Worm (Caenorhabditis elegans) whole organism, L4 larva: ENCODE measurements around the gene henn-1.

Experiments used
- F49E8.2 ChIP-seq: sonication (generic microtip); optimal IDR thresholded peaks from 2 replicates; lab custom pipeline; 2016; ENCODE audit warnings: missing compliant biosample characterization, mild to moderate bottlenecking, missing genetic modification characterization, borderline replicate concordance
- daf-12 ChIP-seq: fragments of 150-350 bp; optimal IDR thresholded peaks from 2 replicates; lab custom pipeline; 2014; ENCODE audit warnings: missing biosample characterization, missing genetic modification reagents, missing genetic modification characterization
- egl-27 ChIP-seq: sonication (generic microtip); optimal IDR thresholded peaks from 3 replicates; lab custom pipeline; 2017; ENCODE audit warnings: missing biosample characterization, missing genetic modification reagents, missing genetic modification characterization
- lsy-2 ChIP-seq, 2 experiments: fragments of 150-350 bp in 1 of 2; sonication (generic microtip) in 1 of 2; optimal IDR thresholded peaks; 2 replicates each; lab custom pipeline; 2014 to 2017; ENCODE audit warnings: missing biosample characterization in 2 of 2, missing genetic modification characterization in 2 of 2
- mdl-1 ChIP-seq, 2 experiments: fragments of 150-350 bp in 1 of 2; sonication (generic microtip) in 1 of 2; optimal IDR thresholded peaks; 2 replicates each; lab custom pipeline; 2014 to 2017; ENCODE audit warnings: missing biosample characterization in 2 of 2, missing genetic modification characterization in 2 of 2
- snpc-4 ChIP-seq: fragments of 150-350 bp; optimal IDR thresholded peaks from 2 replicates; lab custom pipeline; 2014; ENCODE audit warnings: missing biosample characterization, missing genetic modification characterization
- unc-39 ChIP-seq: sonication (generic microtip); optimal IDR thresholded peaks from 2 replicates; lab custom pipeline; 2017; ENCODE audit warnings: missing biosample characterization, missing genetic modification characterization

DNA sequence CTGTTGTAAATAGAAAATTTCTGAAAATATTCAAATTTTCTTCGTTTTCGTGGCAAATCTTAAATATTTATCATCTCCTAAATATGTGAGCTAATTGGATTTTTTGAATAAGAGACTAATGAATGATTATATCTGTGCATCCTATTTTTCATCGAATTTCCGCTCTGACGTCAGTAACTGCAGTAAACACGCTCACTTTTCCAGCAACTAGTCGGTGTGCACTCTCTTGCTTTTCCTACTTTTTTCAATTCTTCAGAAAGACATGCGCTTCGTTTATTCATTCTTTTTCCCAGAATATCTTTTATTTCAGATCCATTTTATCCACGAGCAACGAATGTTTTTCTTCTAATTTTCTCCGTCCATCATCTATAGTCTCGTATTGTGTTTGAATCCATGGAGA, 3.0 kb upstream of the henn-1 start:
- TF ChIP-seq F49E8.2 (tag; lab: Kevin White, UChicago) (no peak), mdl-1 (tag; optimal IDR thresholded peaks at IDR 0.05; lab: Kevin White, UChicago) (no peak), daf-12 (tag; lab: Kevin White, UChicago) (no peak), unc-39 (tag; lab: Kevin White, UChicago) (no peak), egl-27 (tag; lab: Kevin White, UChicago) (no peak), lsy-2 (tag; optimal IDR thresholded peaks at IDR 0.05; lab: Kevin White, UChicago) (peak in 1 of 2 experiments; percentile 15), snpc-4 (no peak)
